Worm (Caenorhabditis elegans): ENCODE results near the gene C50C3.19.

Gene C50C3.19

DNA sequence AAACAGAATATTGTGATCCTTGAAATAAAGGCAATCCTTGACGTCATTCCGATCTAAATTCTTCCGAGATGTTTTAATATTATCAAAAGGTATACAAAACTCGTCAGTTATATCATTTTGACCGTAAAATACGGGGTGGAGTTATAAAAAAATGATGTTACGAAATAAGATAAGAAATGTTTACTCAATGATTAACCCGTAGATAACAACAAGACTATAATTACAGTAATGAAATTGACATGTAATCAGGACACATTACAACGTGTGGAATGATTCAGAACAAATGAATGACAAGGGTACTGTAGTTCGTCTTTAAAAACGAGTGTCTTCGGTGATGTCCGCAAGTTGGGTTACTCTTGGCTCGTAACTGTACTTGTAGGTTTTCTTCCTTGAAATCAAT, 47.2 kb downstream of the C50C3.19 start, which contains the start of gene tsp-2 (continued):
- no peak for TF ChIP-seq snpc-1.2 (GFP tag; IDR thresholded peaks at IDR 0.05)
- no peak for TF ChIP-seq cey-2 (tag; optimal IDR thresholded peaks at IDR 0.05; ENCODE audit: borderline replicate concordance, insufficient read depth)
- no peak for TF ChIP-seq mep-1 (tag; optimal IDR thresholded peaks at IDR 0.05)
- no peak for TF ChIP-seq lin-39 (tag; optimal IDR thresholded peaks at IDR 0.05)
- no peak for TF ChIP-seq Y48G9A.11 (GFP tag; IDR thresholded peaks at IDR 0.05)
- no peak for TF ChIP-seq set-16 (GFP tag; IDR thresholded peaks at IDR 0.05)
- TF ChIP-seq spr-1 (tag; optimal IDR thresholded peaks at IDR 0.05): no peak
- TF ChIP-seq duxl-1 (tag; optimal IDR thresholded peaks at IDR 0.05; ENCODE audit: poor library complexity): no peak
- no peak for TF ChIP-seq nhr-48 (tag; optimal IDR thresholded peaks at IDR 0.05)
- TF ChIP-seq lim-7 (GFP tag; IDR thresholded peaks at IDR 0.05): no peak
- TF ChIP-seq skn-1 (tag; optimal IDR thresholded peaks at IDR 0.05): no peak
- TF ChIP-seq hif-1 (tag; optimal IDR thresholded peaks at IDR 0.05): no peak
- no peak for TF ChIP-seq dmd-9 (GFP tag; IDR thresholded peaks at IDR 0.05)

DNA sequence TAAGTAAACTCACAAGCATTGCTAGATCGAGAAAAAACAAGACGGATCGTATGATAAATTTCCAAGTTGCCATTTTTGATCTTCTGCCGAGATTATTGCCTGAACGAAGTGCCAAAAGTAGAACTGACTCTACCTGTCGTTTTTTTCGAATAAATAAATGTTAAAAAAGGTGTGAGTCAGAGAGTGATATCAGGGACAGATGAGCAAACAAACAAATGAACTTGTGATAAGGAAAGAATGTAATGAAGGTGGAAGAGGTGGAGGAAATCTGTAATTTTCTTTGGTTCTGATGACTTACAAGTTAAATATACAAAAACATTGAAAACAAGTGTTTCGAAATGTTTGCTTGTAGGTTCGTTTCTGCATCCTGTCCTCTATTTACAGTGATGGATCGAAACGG, 48.7 kb downstream of the C50C3.19 start, which contains the start of gene tsp-1:
tsp-1 (minus strand) TSS at position 99 of the 400 bp plus-strand sequence.
- TF ChIP-seq pqm-1 (tag; optimal IDR thresholded peaks at IDR 0.05) (peak; percentile 55), daf-16 (GFP tag; optimal IDR thresholded peaks at IDR 0.05) (no peak), daf-16 (tag; optimal IDR thresholded peaks at IDR 0.05) (peak; percentile 35), nhr-28 (tag; optimal IDR thresholded peaks at IDR 0.05) (peak; percentile 27), snpc-1.2 (GFP tag; IDR thresholded peaks at IDR 0.05) (no peak)

DNA sequence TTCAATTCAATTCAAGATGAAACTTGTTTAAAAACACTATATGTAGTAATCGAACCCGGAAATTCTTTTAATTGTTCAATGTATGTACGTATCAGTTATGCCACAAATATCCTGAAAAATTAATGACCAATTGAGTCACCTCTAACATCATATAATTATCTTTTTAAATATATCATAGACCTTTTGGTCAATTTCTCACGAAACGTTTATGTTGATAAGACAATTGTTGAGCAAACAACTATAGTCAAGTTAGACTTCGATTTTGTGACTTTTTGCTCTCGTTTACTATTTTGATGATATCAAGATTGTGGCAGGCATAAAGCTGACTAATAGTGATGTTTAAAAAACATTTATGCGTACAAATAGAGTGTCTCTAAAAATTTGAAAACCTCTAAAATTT, 49.6 kb downstream of the C50C3.19 start:
- no peak for TF ChIP-seq madf-9 (GFP tag; conservative IDR thresholded peaks at IDR 0.05)
- TF ChIP-seq hlh-11 (tag; optimal IDR thresholded peaks at IDR 0.05): peak; percentile 11
- no peak for TF ChIP-seq daf-16 (GFP tag; optimal IDR thresholded peaks at IDR 0.05)
- TF ChIP-seq daf-16 (tag; optimal IDR thresholded peaks at IDR 0.05): peak; percentile 58
- TF ChIP-seq nhr-102 (tag; optimal IDR thresholded peaks at IDR 0.05): no peak
- no peak for TF ChIP-seq ztf-11 (tag; optimal IDR thresholded peaks at IDR 0.05)
- TF ChIP-seq nhr-28 (tag; optimal IDR thresholded peaks at IDR 0.05): peak; percentile 22
- peak; percentile 1 for TF ChIP-seq dve-1 (tag; optimal IDR thresholded peaks at IDR 0.05; ENCODE audit: insufficient read depth)
- TF ChIP-seq pqm-1 (tag; optimal IDR thresholded peaks at IDR 0.05): peak; percentile 13

All from whole organism, L4 larva.